In the genomic region with DNA sequence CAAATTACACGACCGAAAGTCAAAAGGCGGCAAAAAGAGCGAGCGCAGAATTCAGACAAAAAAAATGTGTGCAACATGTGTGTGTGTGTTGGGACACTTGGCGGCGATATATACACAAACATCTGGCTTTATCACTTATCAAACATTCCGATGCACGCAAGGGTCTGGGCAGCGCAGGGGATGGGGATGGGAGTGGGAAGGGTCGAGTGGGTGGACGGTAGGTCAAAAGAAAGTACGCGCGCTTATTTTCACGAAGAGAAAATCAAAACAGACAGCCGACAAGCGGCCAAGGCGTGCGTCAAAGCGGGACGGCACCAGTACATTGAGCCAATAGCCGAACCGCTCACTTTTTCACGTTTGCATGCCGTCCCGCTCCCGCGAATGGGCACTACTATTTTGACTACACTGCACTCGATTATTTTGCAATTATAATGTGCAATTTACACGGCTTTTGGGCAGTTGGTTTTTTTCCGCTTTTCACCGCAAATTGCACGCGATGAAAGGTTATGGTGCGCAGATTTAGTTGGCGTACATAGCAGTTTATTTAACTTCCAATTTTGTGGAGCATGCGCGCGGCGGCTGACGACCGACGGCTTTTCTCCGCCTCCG, we compare ENCODE assay signal across 1 fruit fly cellular context.
TF ChIP-seq lines count a peak whose summit lies in the region.

No protein-coding gene starts in this region.

TF ChIP-seq in whole organism, embryonic, 481 proteins besides CTCF, POLR2A, EP300 and RAD21 (continued from another document and continues in another):
- TF ChIP-seq CG15479 (GFP tag; optimal IDR thresholded peaks at IDR 0.05; lab: Kevin White, UChicago) (peak; percentile 96), GATAe (GFP tag; conservative IDR thresholded peaks at IDR 0.05; lab: Robert Waterston, UW) (no peak), Stat92E (GFP tag; optimal IDR thresholded peaks at IDR 0.05; lab: Kevin White, UChicago) (no peak), Drgx (GFP tag; IDR thresholded peaks at IDR 0.05; lab: Robert Waterston, UW) (peak; percentile 42), cato (GFP tag; optimal IDR thresholded peaks at IDR 0.05; lab: Kevin White, UChicago; ENCODE audit: borderline replicate concordance) (no peak), Mes4 (GFP tag; optimal IDR thresholded peaks at IDR 0.05; lab: Kevin White, UChicago) (no peak), ems (GFP tag; optimal IDR thresholded peaks at IDR 0.05; lab: Kevin White, UChicago) (no peak), tgo (GFP tag; IDR thresholded peaks at IDR 0.05; lab: Robert Waterston, UW) (no peak), CG6813 (GFP tag; optimal IDR thresholded peaks at IDR 0.05; lab: Kevin White, UChicago) (peak; percentile 6), CG10274 (GFP tag; optimal IDR thresholded peaks at IDR 0.05; lab: Kevin White, UChicago) (no peak), Ets65A (GFP tag; lab: Kevin White, UChicago) (no peak), Taf1 (GFP tag; IDR thresholded peaks at IDR 0.05; lab: Robert Waterston, UW) (no peak), tll (GFP tag; optimal IDR thresholded peaks at IDR 0.05; lab: Kevin White, UChicago) (peak; percentile 68 to 72), Dfd (GFP tag; optimal IDR thresholded peaks at IDR 0.05; lab: Kevin White, UChicago) (no peak), ap (GFP tag; IDR thresholded peaks at IDR 0.05; lab: Robert Waterston, UW) (no peak), Vsx1 (GFP tag; optimal IDR thresholded peaks at IDR 0.05; lab: Kevin White, UChicago) (no peak), Hey (tag; optimal IDR thresholded peaks at IDR 0.05; lab: Kevin White, UChicago) (no peak), chif (GFP tag; optimal IDR thresholded peaks at IDR 0.05; lab: Kevin White, UChicago) (no peak), ara (GFP tag; IDR thresholded peaks at IDR 0.05; lab: Robert Waterston, UW) (no peak), CG31441 (GFP tag; IDR thresholded peaks at IDR 0.05; lab: Robert Waterston, UW) (no peak), CG10959 (GFP tag; IDR thresholded peaks at IDR 0.05; lab: Robert Waterston, UW) (no peak), sisA (GFP tag; IDR thresholded peaks at IDR 0.05; lab: Robert Waterston, UW) (no peak), stc (GFP tag; IDR thresholded peaks at IDR 0.05; lab: Robert Waterston, UW) (no peak), ash1 (GFP tag; optimal IDR thresholded peaks at IDR 0.05; lab: Kevin White, UChicago) (no peak), CG12299 (tag; optimal IDR thresholded peaks at IDR 0.05; lab: Kevin White, UChicago) (no peak), inv (GFP tag; IDR thresholded peaks at IDR 0.05; lab: Robert Waterston, UW; ENCODE audit: partially characterized antibody) (no peak), Xrp1 (GFP tag; IDR thresholded peaks at IDR 0.05; lab: Robert Waterston, UW) (no peak), dmrt11E (tag; optimal IDR thresholded peaks at IDR 0.05; lab: Kevin White, UChicago) (no peak), scrt (GFP tag; optimal IDR thresholded peaks at IDR 0.05; lab: Kevin White, UChicago) (peak; percentile 59), ac (GFP tag; optimal IDR thresholded peaks at IDR 0.05; lab: Kevin White, UChicago) (no peak), toy (GFP tag; IDR thresholded peaks at IDR 0.05; lab: Robert Waterston, UW) (no peak), CHES-1-like (GFP tag; optimal IDR thresholded peaks at IDR 0.05; lab: Kevin White, UChicago) (peak; percentile 54), wek (GFP tag; optimal IDR thresholded peaks at IDR 0.05; lab: Kevin White, UChicago) (no peak), CG12155 (GFP tag; optimal IDR thresholded peaks at IDR 0.05; lab: Kevin White, UChicago) (no peak), CG11504 (tag; optimal IDR thresholded peaks at IDR 0.05; lab: Kevin White, UChicago) (no peak), Dll (GFP tag; IDR thresholded peaks at IDR 0.05; lab: Robert Waterston, UW; ENCODE audit: partially characterized antibody) (no peak), slbo (GFP tag; IDR thresholded peaks at IDR 0.05; lab: Robert Waterston, UW) (peak; percentile 35; the same call in 1 of the 2 replicates), CG15601 (tag; optimal IDR thresholded peaks at IDR 0.05; lab: Kevin White, UChicago) (no peak), fd64A (GFP tag; optimal IDR thresholded peaks at IDR 0.05; lab: Kevin White, UChicago) (no peak), CG30431 (GFP tag; optimal IDR thresholded peaks at IDR 0.05; lab: Kevin White, UChicago) (no peak), otp (GFP tag; IDR thresholded peaks at IDR 0.05; lab: Robert Waterston, UW) (no peak), br (optimal IDR thresholded peaks at IDR 0.05; lab: Kevin White, UChicago) (no peak), Oaz (GFP tag; IDR thresholded peaks at IDR 0.05; lab: Robert Waterston, UW) (no peak), B-H2 (GFP tag; optimal IDR thresholded peaks at IDR 0.05; lab: Kevin White, UChicago) (no peak), CG6854 (GFP tag; optimal IDR thresholded peaks at IDR 0.05; lab: Kevin White, UChicago) (no peak), usp (GFP tag; optimal IDR thresholded peaks at IDR 0.05; lab: Kevin White, UChicago) (no peak), Ravus (GFP tag; IDR thresholded peaks at IDR 0.05; lab: Robert Waterston, UW) (no peak), CG9932 (GFP tag; IDR thresholded peaks at IDR 0.05; lab: Robert Waterston, UW) (no peak), CG31224 (GFP tag; IDR thresholded peaks at IDR 0.05; lab: Robert Waterston, UW) (no peak), bsh (GFP tag; optimal IDR thresholded peaks at IDR 0.05; lab: Kevin White, UChicago) (no peak), MTF-1 (GFP tag; optimal IDR thresholded peaks at IDR 0.05; lab: Kevin White, UChicago; ENCODE audit: borderline replicate concordance) (no peak), ssp (GFP tag; IDR thresholded peaks at IDR 0.05; lab: Robert Waterston, UW) (no peak), CG10979 (tag; optimal IDR thresholded peaks at IDR 0.05; lab: Kevin White, UChicago) (peak; percentile 13), Sin3A (optimal IDR thresholded peaks at IDR 0.05; lab: Kevin White, UChicago) (peak; percentile 8), CG11398 (GFP tag; optimal IDR thresholded peaks at IDR 0.05; lab: Kevin White, UChicago) (no peak), CG7556 (GFP tag; optimal IDR thresholded peaks at IDR 0.05; lab: Kevin White, UChicago) (no peak), kay (GFP tag; optimal IDR thresholded peaks at IDR 0.05; lab: Kevin White, UChicago) (no peak), CG14014 (GFP tag; IDR thresholded peaks at IDR 0.05; lab: Robert Waterston, UW) (0 out of 2 replicates have a peak, but pooled peaks have one; percentile 7), chinmo (GFP tag; IDR thresholded peaks at IDR 0.05; lab: Robert Waterston, UW; ENCODE audit: partially characterized antibody) (peak; percentile 69; the same call in 1 of the 4 replicates), CG8089 (GFP tag; optimal IDR thresholded peaks at IDR 0.05; lab: Kevin White, UChicago) (no peak), CG32767 (GFP tag; IDR thresholded peaks at IDR 0.05; lab: Robert Waterston, UW) (peak; percentile 79), Deaf1 (tag; optimal IDR thresholded peaks at IDR 0.05; lab: Kevin White, UChicago) (no peak), CG32772 (GFP tag; IDR thresholded peaks at IDR 0.05; lab: Robert Waterston, UW) (no peak), CG6765 (GFP tag; optimal IDR thresholded peaks at IDR 0.05; lab: Kevin White, UChicago) (no peak), lilli (GFP tag; optimal IDR thresholded peaks at IDR 0.05; lab: Kevin White, UChicago) (no peak), sob (GFP tag; IDR thresholded peaks at IDR 0.05; lab: Robert Waterston, UW) (peak; percentile 46; the same call in 1 of the 2 replicates), Opbp (GFP tag; IDR thresholded peaks at IDR 0.05; lab: Robert Waterston, UW; ENCODE audit: partially characterized antibody) (peak; percentile 72; the same call in 2 of the 3 replicates), Rfx (GFP tag; IDR thresholded peaks at IDR 0.05; lab: Robert Waterston, UW) (no peak), CG10321 (GFP tag; IDR thresholded peaks at IDR 0.05; lab: Robert Waterston, UW) (peak; percentile 100), aop (GFP tag; IDR thresholded peaks at IDR 0.05; lab: Robert Waterston, UW) (no peak), slou (GFP tag; optimal IDR thresholded peaks at IDR 0.05; lab: Kevin White, UChicago) (no peak), run (tag; optimal IDR thresholded peaks at IDR 0.05; lab: Kevin White, UChicago) (no peak), CG7745 (tag; optimal IDR thresholded peaks at IDR 0.05; lab: Kevin White, UChicago) (no peak), CG15269 (tag; optimal IDR thresholded peaks at IDR 0.05; lab: Kevin White, UChicago) (no peak), Side (GFP tag; optimal IDR thresholded peaks at IDR 0.05; lab: Kevin White, UChicago) (no peak), CG12744 (GFP tag; optimal IDR thresholded peaks at IDR 0.05; lab: Kevin White, UChicago) (no peak), E2f1 (GFP tag; IDR thresholded peaks at IDR 0.05; lab: Robert Waterston, UW) (peak; percentile 86), al (GFP tag; IDR thresholded peaks at IDR 0.05; lab: Robert Waterston, UW) (no peak), CG12391 (tag; optimal IDR thresholded peaks at IDR 0.05; lab: Kevin White, UChicago) (no peak), gt (GFP tag; IDR thresholded peaks at IDR 0.05; lab: Robert Waterston, UW) (no peak), Fer3 (tag; optimal IDR thresholded peaks at IDR 0.05; lab: Kevin White, UChicago) (no peak), CG15073 (GFP tag; optimal IDR thresholded peaks at IDR 0.05; lab: Kevin White, UChicago) (no peak), gsb-n (tag; optimal IDR thresholded peaks at IDR 0.05; lab: Kevin White, UChicago) (no peak), CG4820 (GFP tag; optimal IDR thresholded peaks at IDR 0.05; lab: Kevin White, UChicago) (no peak), ttk (GFP tag; IDR thresholded peaks at IDR 0.05; lab: Robert Waterston, UW) (peak; percentile 53; the same call in 1 of the 2 replicates), crc (GFP tag; optimal IDR thresholded peaks at IDR 0.05; lab: Kevin White, UChicago) (no peak), dati (GFP tag; IDR thresholded peaks at IDR 0.05; lab: Robert Waterston, UW) (no peak), HLH54F (GFP tag; optimal IDR thresholded peaks at IDR 0.05; lab: Kevin White, UChicago) (no peak), Mrtf (GFP tag; IDR thresholded peaks at IDR 0.05; lab: Robert Waterston, UW) (no peak), CG8281 (tag; optimal IDR thresholded peaks at IDR 0.05; lab: Kevin White, UChicago) (no peak), TFAM (GFP tag; optimal IDR thresholded peaks at IDR 0.05; lab: Kevin White, UChicago) (no peak), Adf1 (GFP tag; IDR thresholded peaks at IDR 0.05; lab: Robert Waterston, UW) (peak; percentile 20), NFAT (GFP tag; IDR thresholded peaks at IDR 0.05; lab: Robert Waterston, UW) (no peak; the same call in 1 of the 2 replicates), CkIIα-i1 (GFP tag; IDR thresholded peaks at IDR 0.05; lab: Robert Waterston, UW) (no peak), mld (GFP tag; IDR thresholded peaks at IDR 0.05; lab: Robert Waterston, UW; ENCODE audit: partially characterized antibody) (no peak), Hr78 (GFP tag; optimal IDR thresholded peaks at IDR 0.05; lab: Kevin White, UChicago) (peak in 1 of 2 experiments; percentile 99), Pdp1 (GFP tag; optimal IDR thresholded peaks at IDR 0.05; lab: Kevin White, UChicago) (no peak), CG2889 (GFP tag; IDR thresholded peaks at IDR 0.05; lab: Robert Waterston, UW) (no peak), CG33213 (GFP tag; optimal IDR thresholded peaks at IDR 0.05; lab: Kevin White, UChicago) (no peak), CG16779 (GFP tag; IDR thresholded peaks at IDR 0.05; lab: Robert Waterston, UW) (no peak), CG17829 (tag; optimal IDR thresholded peaks at IDR 0.05; lab: Kevin White, UChicago) (peak; percentile 14), btn (GFP tag; optimal IDR thresholded peaks at IDR 0.05; lab: Kevin White, UChicago) (no peak), CG10366 (GFP tag; IDR thresholded peaks at IDR 0.05; lab: Robert Waterston, UW) (no peak), lov (optimal IDR thresholded peaks at IDR 0.05; lab: Kevin White, UChicago) (no peak), lov (GFP tag; IDR thresholded peaks at IDR 0.05; lab: Robert Waterston, UW) (no peak), en (GFP tag; optimal IDR thresholded peaks at IDR 0.05; lab: Kevin White, UChicago) (no peak), Antp (GFP tag; optimal IDR thresholded peaks at IDR 0.05; lab: Kevin White, UChicago) (no peak), Dek (tag; optimal IDR thresholded peaks at IDR 0.05; lab: Kevin White, UChicago) (no peak), Hmr (GFP tag; optimal IDR thresholded peaks at IDR 0.05; lab: Kevin White, UChicago) (no peak), BEAF-32 (GFP tag; optimal IDR thresholded peaks at IDR 0.05; lab: Kevin White, UChicago) (no peak), vnd (GFP tag; IDR thresholded peaks at IDR 0.05; lab: Robert Waterston, UW; ENCODE audit: partially characterized antibody) (peak; percentile 42; the same call in 1 of the 3 replicates), CG11085 (GFP tag; IDR thresholded peaks at IDR 0.05; lab: Robert Waterston, UW) (no peak), bcd (GFP tag; optimal IDR thresholded peaks at IDR 0.05; lab: Kevin White, UChicago) (no peak), twi (tag; optimal IDR thresholded peaks at IDR 0.05; lab: Kevin White, UChicago) (peak; percentile 100), ci (GFP tag; IDR thresholded peaks at IDR 0.05; lab: Robert Waterston, UW) (peak; percentile 49; the same call in 2 of the 3 replicates), CG14050 (GFP tag; IDR thresholded peaks at IDR 0.05; lab: Robert Waterston, UW) (no peak), D19A (tag; optimal IDR thresholded peaks at IDR 0.05; lab: Kevin White, UChicago) (no peak), CG10209 (GFP tag; optimal IDR thresholded peaks at IDR 0.05; lab: Kevin White, UChicago) (no peak), Atf-2 (GFP tag; optimal IDR thresholded peaks at IDR 0.05; lab: Kevin White, UChicago) (no peak), hkb (optimal IDR thresholded peaks at IDR 0.05; lab: Kevin White, UChicago) (no peak), hkb (GFP tag; IDR thresholded peaks at IDR 0.05; lab: Robert Waterston, UW) (no peak), ranshi (GFP tag; IDR thresholded peaks at IDR 0.05; lab: Robert Waterston, UW) (no peak), CG42726 (GFP tag; IDR thresholded peaks at IDR 0.05; lab: Robert Waterston, UW; ENCODE audit: partially characterized antibody) (peak; percentile 28; the same call in 1 of the 2 replicates), zfh1 (GFP tag; IDR thresholded peaks at IDR 0.05; lab: Robert Waterston, UW) (peak; percentile 62; the same call in 2 of the 3 replicates), CG2678 (tag; optimal IDR thresholded peaks at IDR 0.05; lab: Kevin White, UChicago) (no peak), Elba2 (GFP tag; optimal IDR thresholded peaks at IDR 0.05; lab: Kevin White, UChicago) (no peak), CG30020 (tag; optimal IDR thresholded peaks at IDR 0.05; lab: Kevin White, UChicago) (no peak), nmo (GFP tag; optimal IDR thresholded peaks at IDR 0.05; lab: Kevin White, UChicago) (peak; percentile 65), tio (GFP tag; optimal IDR thresholded peaks at IDR 0.05; lab: Kevin White, UChicago) (no peak)
